Worm (Caenorhabditis elegans): Measurements from ENCODE around the gene K05F1.1.

- TF ChIP-seq him-1 (tag; optimal IDR thresholded peaks at IDR 0.05) (no peak), dao-5 (tag; optimal IDR thresholded peaks at IDR 0.05) (no peak), W03F9.2 (tag; optimal IDR thresholded peaks at IDR 0.05) (no peak)
Measured at ce11 chrII:5785504-5785903, 15.7 kb upstream of the K05F1.1 start.
